Worm (Caenorhabditis elegans): Measurements from ENCODE around the gene T04F3.4.
A peak's percentile ranks its signal among the peaks of the same experiment; 100 is the strongest.

Gene T04F3.4

ce11 chrV:11733460-11733859, 29.4 kb downstream of the T04F3.4 start, which contains the start of gene npp-22:
TSS of gene npp-22 (minus strand) at chrV:11733472.
- TF ChIP-seq lin-15B (tag; optimal IDR thresholded peaks at IDR 0.05) (peak; percentile 77), isw-1 (GFP tag; IDR thresholded peaks at IDR 0.05) (peak; percentile 30; the same call in 1 of the 2 replicates), F16B12.6 (tag; optimal IDR thresholded peaks at IDR 0.05) (peak; percentile 30), unc-62 (GFP tag; optimal IDR thresholded peaks at IDR 0.05) (no peak), xbp-1 (tag; optimal IDR thresholded peaks at IDR 0.05) (peak; percentile 65), blmp-1 (tag; optimal IDR thresholded peaks at IDR 0.05) (peak; percentile 64), C16A3.4 (tag; optimal IDR thresholded peaks at IDR 0.05) (peak; percentile 65), hlh-17 (GFP tag; optimal IDR thresholded peaks at IDR 0.05; ENCODE audit: borderline replicate concordance) (no peak), nhr-47 (tag; optimal IDR thresholded peaks at IDR 0.05) (peak; percentile 68), ceh-82 (tag; optimal IDR thresholded peaks at IDR 0.05) (peak; percentile 17 to 54 (median 32)), nhr-76 (tag; optimal IDR thresholded peaks at IDR 0.05) (no peak), lsy-2 (tag; optimal IDR thresholded peaks at IDR 0.05) (peak; percentile 72 to 84), nhr-77 (tag; optimal IDR thresholded peaks at IDR 0.05) (peak; percentile 22), nhr-85 (tag) (peak; percentile 65), efl-1 (optimal IDR thresholded peaks at IDR 0.05) (peak; percentile 96 to 99), efl-1 (GFP tag; optimal IDR thresholded peaks at IDR 0.05 in 1 of 2) (peak; percentile 96 to 100), ceh-63 (GFP tag; optimal IDR thresholded peaks at IDR 0.05) (no peak), tlp-1 (tag; optimal IDR thresholded peaks at IDR 0.05) (no peak), mep-1 (tag; optimal IDR thresholded peaks at IDR 0.05) (peak; percentile 45), rnt-1 (tag; optimal IDR thresholded peaks at IDR 0.05) (peak; percentile 65), skn-1 (tag; optimal IDR thresholded peaks at IDR 0.05) (peak; percentile 73), nhr-19 (GFP tag; conservative IDR thresholded peaks at IDR 0.05) (peak; percentile 68), lin-14 (GFP tag; optimal IDR thresholded peaks at IDR 0.05) (peak; percentile 63), ztf-4 (tag; optimal IDR thresholded peaks at IDR 0.05) (no peak), nhr-20 (tag; optimal IDR thresholded peaks at IDR 0.05) (peak; percentile 75), snpc-4 (tag; optimal IDR thresholded peaks at IDR 0.05) (peak; percentile 36), nhr-90 (tag; optimal IDR thresholded peaks at IDR 0.05; ENCODE audit: poor library complexity) (peak; percentile 56), nhr-237 (tag; optimal IDR thresholded peaks at IDR 0.05) (no peak), lin-35 (GFP tag; optimal IDR thresholded peaks at IDR 0.05) (peak; percentile 94 to 97), elt-3 (tag; optimal IDR thresholded peaks at IDR 0.05) (peak in 1 of 6 experiments; percentile 49), hlh-4 (tag; optimal IDR thresholded peaks at IDR 0.05) (no peak), dpl-1 (GFP tag; optimal IDR thresholded peaks at IDR 0.05) (peak; percentile 93 to 95 (median 94)), snu-23 (GFP tag; optimal IDR thresholded peaks at IDR 0.05) (peak; percentile 56), unc-130 (tag; optimal IDR thresholded peaks at IDR 0.05) (peak; percentile 80), nhr-71 (tag; optimal IDR thresholded peaks at IDR 0.05) (peak; percentile 72), sox-4 (tag; optimal IDR thresholded peaks at IDR 0.05) (no peak), tbx-2 (tag; optimal IDR thresholded peaks at IDR 0.05) (peak; percentile 62), unc-86 (tag; optimal IDR thresholded peaks at IDR 0.05) (peak; percentile 33), swsn-7 (tag; optimal IDR thresholded peaks at IDR 0.05) (peak; percentile 66), mdl-1 (tag; optimal IDR thresholded peaks at IDR 0.05) (peak in 1 of 2 experiments; percentile 30), Y116A8C.19 (tag; optimal IDR thresholded peaks at IDR 0.05; ENCODE audit: borderline replicate concordance) (no peak)

DNA sequence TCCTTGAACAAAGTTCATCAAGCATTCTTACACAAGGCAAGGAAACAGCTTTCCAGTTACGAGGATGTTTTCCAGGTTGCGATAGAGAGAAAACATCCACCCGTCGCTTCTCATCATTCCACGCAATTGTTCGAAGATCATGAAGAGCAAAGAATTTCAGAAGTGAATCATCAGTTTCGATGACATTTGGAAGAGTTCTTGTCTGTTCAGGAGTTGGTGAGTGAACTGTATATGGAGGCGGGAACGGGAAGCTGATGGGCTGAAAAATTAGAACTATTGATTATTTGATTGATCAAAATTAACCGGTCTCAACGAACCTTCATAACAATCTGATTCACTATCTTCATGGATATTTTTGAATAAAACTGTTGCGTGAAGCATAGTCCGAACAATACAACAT, 30.8 kb downstream of the T04F3.4 start:
- no peak for TF ChIP-seq efl-1 (optimal IDR thresholded peaks at IDR 0.05)
- TF ChIP-seq efl-1 (GFP tag; optimal IDR thresholded peaks at IDR 0.05 in 1 of 2), result peak in 1 of 2 experiments; percentile 22
- TF ChIP-seq nhr-47 (tag; optimal IDR thresholded peaks at IDR 0.05), result no peak

- TF ChIP-seq vab-15 (tag; optimal IDR thresholded peaks at IDR 0.05), result no peak
- no peak for TF ChIP-seq nhr-237 (tag; optimal IDR thresholded peaks at IDR 0.05)
- TF ChIP-seq sox-4 (tag; optimal IDR thresholded peaks at IDR 0.05), result no peak
- TF ChIP-seq C16A3.4 (tag; optimal IDR thresholded peaks at IDR 0.05), result no peak
- no peak for TF ChIP-seq nhr-12 (tag; optimal IDR thresholded peaks at IDR 0.05)
- TF ChIP-seq fkh-8 (tag; optimal IDR thresholded peaks at IDR 0.05), result no peak
- no peak for TF ChIP-seq ztf-4 (tag; optimal IDR thresholded peaks at IDR 0.05)
- TF ChIP-seq lin-14 (GFP tag; optimal IDR thresholded peaks at IDR 0.05), result no peak
- TF ChIP-seq nhr-19 (GFP tag; conservative IDR thresholded peaks at IDR 0.05), result no peak
- TF ChIP-seq elt-3 (tag; optimal IDR thresholded peaks at IDR 0.05), result no peak
- no peak for TF ChIP-seq pag-3 (tag; optimal IDR thresholded peaks at IDR 0.05; ENCODE audit: borderline replicate concordance, insufficient read depth)
- TF ChIP-seq pax-3 (tag; optimal IDR thresholded peaks at IDR 0.05), result no peak
- TF ChIP-seq lin-35 (GFP tag; optimal IDR thresholded peaks at IDR 0.05), result no peak
- TF ChIP-seq skn-1 (tag; optimal IDR thresholded peaks at IDR 0.05), result no peak
- no peak for TF ChIP-seq zip-4 (GFP tag; optimal IDR thresholded peaks at IDR 0.05)
- no peak for TF ChIP-seq mep-1 (tag; optimal IDR thresholded peaks at IDR 0.05)
- TF ChIP-seq lin-13 (GFP tag; optimal IDR thresholded peaks at IDR 0.05), result no peak
- no peak for TF ChIP-seq nhr-20 (tag; optimal IDR thresholded peaks at IDR 0.05)
- no peak for TF ChIP-seq nhr-71 (tag; optimal IDR thresholded peaks at IDR 0.05)
- no peak for TF ChIP-seq Y116A8C.19 (tag; optimal IDR thresholded peaks at IDR 0.05; ENCODE audit: borderline replicate concordance)
Measured at ce11 chrV:11730060-11730459, 32.8 kb downstream of the T04F3.4 start, which contains the start of gene rhr-2. TSS of gene rhr-2 (minus strand) at chrV:11730160.
